Worm (Caenorhabditis elegans): Measurements from ENCODE around the gene mcm-10.

DNA sequence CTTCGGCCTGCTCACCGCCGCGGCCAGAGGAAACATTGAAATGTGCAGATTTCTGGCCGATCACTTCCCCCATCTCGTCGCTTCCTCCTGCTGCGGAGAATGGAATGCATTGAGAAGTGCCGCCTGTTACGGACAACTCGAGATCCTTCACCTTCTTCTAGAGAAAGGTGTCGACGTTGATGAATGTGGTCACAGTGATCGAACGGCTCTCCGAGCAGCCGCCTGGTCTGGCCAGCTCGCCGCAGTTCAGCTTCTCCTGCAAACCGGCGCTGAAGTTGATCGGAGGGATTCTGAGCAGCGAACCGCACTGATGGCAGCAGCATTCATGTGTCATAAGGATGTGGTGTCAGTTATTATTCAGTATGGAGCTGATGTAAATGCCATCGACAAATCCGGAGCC lies 45.5 kb downstream of the mcm-10 start:
- TF ChIP-seq ztf-29 (GFP tag; IDR thresholded peaks at IDR 0.05) (no peak), tab-1 (GFP tag; IDR thresholded peaks at IDR 0.05) (no peak), ref-1 (GFP tag; conservative IDR thresholded peaks at IDR 0.05) (no peak)

All from whole organism, midembryonic.